Fruit fly (Drosophila melanogaster): ENCODE data around the gene cin.

Gene cin

DNA sequence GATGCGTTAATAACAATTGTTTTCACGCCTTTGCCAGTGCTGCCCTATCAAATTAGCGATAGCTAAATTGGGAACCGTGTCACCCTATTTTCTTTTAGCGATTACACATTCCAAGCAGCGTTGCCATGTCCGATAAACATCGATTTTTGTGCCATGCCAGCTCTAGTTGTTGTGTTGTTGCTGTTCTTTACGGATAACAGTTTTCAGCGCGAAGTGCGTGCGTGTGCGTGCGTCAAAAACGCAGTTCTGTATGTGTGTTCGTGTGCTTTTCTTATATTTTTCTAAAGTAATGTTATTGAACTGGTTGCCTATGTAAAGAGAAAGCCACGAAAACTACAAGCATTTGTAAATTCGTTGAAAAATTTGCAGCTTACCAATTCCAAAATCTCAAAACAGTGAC is 9.7 kb upstream of the cin start, which contains the start of the genes CG3038 and G9a (continued):
- TF ChIP-seq sd (tag; optimal IDR thresholded peaks at IDR 0.05) (peak; percentile 92), CG13424 (tag; optimal IDR thresholded peaks at IDR 0.05) (peak; percentile 17), CG2712 (tag; optimal IDR thresholded peaks at IDR 0.05) (peak; percentile 38), her (GFP tag; optimal IDR thresholded peaks at IDR 0.05) (peak; percentile 39), YL-1 (GFP tag; optimal IDR thresholded peaks at IDR 0.05) (peak; percentile 91), abd-A (tag; optimal IDR thresholded peaks at IDR 0.05) (no peak), CG3163 (GFP tag; optimal IDR thresholded peaks at IDR 0.05) (peak; percentile 18), CG4820 (GFP tag; optimal IDR thresholded peaks at IDR 0.05) (peak; percentile 22), CG8290 (GFP tag; optimal IDR thresholded peaks at IDR 0.05) (peak; percentile 44), CG8290 (tag; optimal IDR thresholded peaks at IDR 0.05) (peak; percentile 47 to 81), Dbx (GFP tag; IDR thresholded peaks at IDR 0.05) (no peak), pros (GFP tag; optimal IDR thresholded peaks at IDR 0.05) (peak; percentile 1), CG9609 (GFP tag; optimal IDR thresholded peaks at IDR 0.05) (peak; percentile 9), Atf3 (GFP tag; optimal IDR thresholded peaks at IDR 0.05) (peak; percentile 25), CoRest (tag; optimal IDR thresholded peaks at IDR 0.05) (peak; percentile 61), mld (GFP tag; IDR thresholded peaks at IDR 0.05; ENCODE audit: partially characterized antibody) (no peak), wor (GFP tag; IDR thresholded peaks at IDR 0.05) (no peak), CG3726 (GFP tag; IDR thresholded peaks at IDR 0.05) (no peak), CG14667 (GFP tag; IDR thresholded peaks at IDR 0.05) (no peak), klu (GFP tag; IDR thresholded peaks at IDR 0.05) (no peak), en (GFP tag; optimal IDR thresholded peaks at IDR 0.05) (no peak), ewg (GFP tag; optimal IDR thresholded peaks at IDR 0.05) (peak; percentile 96), Usf (GFP tag; optimal IDR thresholded peaks at IDR 0.05) (no peak), CG12659 (GFP tag; optimal IDR thresholded peaks at IDR 0.05) (peak; percentile 92), repo (GFP tag; optimal IDR thresholded peaks at IDR 0.05) (peak; percentile 26), CG31441 (GFP tag; IDR thresholded peaks at IDR 0.05) (no peak), CG9797 (GFP tag; optimal IDR thresholded peaks at IDR 0.05) (peak; percentile 67), odd (GFP tag; optimal IDR thresholded peaks at IDR 0.05) (no peak), mam (GFP tag; optimal IDR thresholded peaks at IDR 0.05) (peak; percentile 55), Nf-YC (tag; optimal IDR thresholded peaks at IDR 0.05) (peak; percentile 52), NC2α (GFP tag; optimal IDR thresholded peaks at IDR 0.05) (peak; percentile 10), bcd (GFP tag; optimal IDR thresholded peaks at IDR 0.05) (no peak), ems (GFP tag; optimal IDR thresholded peaks at IDR 0.05) (peak; percentile 36), disco-r (GFP tag; optimal IDR thresholded peaks at IDR 0.05) (no peak), dmrt11E (tag; optimal IDR thresholded peaks at IDR 0.05) (peak; percentile 11), unpg (GFP tag; optimal IDR thresholded peaks at IDR 0.05) (peak; percentile 2), Bgb (GFP tag; IDR thresholded peaks at IDR 0.05; ENCODE audit: partially characterized antibody) (no peak), maf-S (GFP tag; optimal IDR thresholded peaks at IDR 0.05) (peak; percentile 26), CG14860 (GFP tag; IDR thresholded peaks at IDR 0.05; ENCODE audit: partially characterized antibody) (no peak), gcm2 (GFP tag; optimal IDR thresholded peaks at IDR 0.05) (peak; percentile 50), sob (GFP tag; IDR thresholded peaks at IDR 0.05) (no peak), Awh (GFP tag; IDR thresholded peaks at IDR 0.05) (no peak), Gug (GFP tag; IDR thresholded peaks at IDR 0.05) (peak; percentile 26; the same call in 1 of the 4 replicates), jumu (GFP tag; optimal IDR thresholded peaks at IDR 0.05) (peak; percentile 31), CG32532 (GFP tag; IDR thresholded peaks at IDR 0.05) (no peak), CG6683 (GFP tag; optimal IDR thresholded peaks at IDR 0.05) (no peak), vvl (GFP tag; IDR thresholded peaks at IDR 0.05) (no peak), CG12769 (tag; optimal IDR thresholded peaks at IDR 0.05) (peak; percentile 31), CG15696 (tag; optimal IDR thresholded peaks at IDR 0.05) (peak; percentile 31), pita (GFP tag; optimal IDR thresholded peaks at IDR 0.05) (peak; percentile 66), onecut (GFP tag; IDR thresholded peaks at IDR 0.05) (peak; percentile 82), CG1603 (tag; optimal IDR thresholded peaks at IDR 0.05) (peak; percentile 77)
